Fruit fly (Drosophila melanogaster): Measurements from ENCODE around the gene mex1.

mex1 gene

DNA sequence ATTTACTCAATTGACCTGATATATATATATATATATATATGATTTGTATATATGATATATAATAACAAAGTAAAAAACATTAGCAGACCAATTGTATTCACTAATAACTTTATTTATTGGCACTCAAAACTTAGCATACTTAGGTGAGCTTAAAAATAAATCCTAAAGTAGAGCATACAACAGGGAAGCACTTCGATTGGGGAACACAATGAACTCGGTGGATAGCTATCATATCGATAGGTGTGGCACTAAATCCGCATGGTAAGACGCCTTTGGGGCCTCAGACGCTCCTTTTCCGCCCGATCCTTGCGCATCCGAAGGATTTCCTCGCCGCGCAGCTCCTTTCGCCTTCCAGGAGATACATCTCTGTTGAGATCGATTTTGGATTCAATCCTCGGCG lies 3.0 kb downstream of the mex1 start:
- TF ChIP-seq Clk (GFP tag; optimal IDR thresholded peaks at IDR 0.05) (no peak), tj (GFP tag; optimal IDR thresholded peaks at IDR 0.05) (no peak), CG5204 (GFP tag; optimal IDR thresholded peaks at IDR 0.05) (no peak), Crg-1 (GFP tag; optimal IDR thresholded peaks at IDR 0.05) (no peak), toe (GFP tag; optimal IDR thresholded peaks at IDR 0.05) (no peak), cic (GFP tag; optimal IDR thresholded peaks at IDR 0.05) (no peak), Mnt (GFP tag; optimal IDR thresholded peaks at IDR 0.05) (no peak), pad (GFP tag; optimal IDR thresholded peaks at IDR 0.05) (no peak), CG7045 (GFP tag; optimal IDR thresholded peaks at IDR 0.05) (no peak), ovo (GFP tag; optimal IDR thresholded peaks at IDR 0.05) (no peak), CG11617 (GFP tag; optimal IDR thresholded peaks at IDR 0.05) (no peak), CG14711 (tag; optimal IDR thresholded peaks at IDR 0.05) (no peak), kay (GFP tag; ENCODE audit: borderline replicate concordance) (no peak), cnc (optimal IDR thresholded peaks at IDR 0.05) (no peak), bab1 (GFP tag; optimal IDR thresholded peaks at IDR 0.05) (no peak)

DNA sequence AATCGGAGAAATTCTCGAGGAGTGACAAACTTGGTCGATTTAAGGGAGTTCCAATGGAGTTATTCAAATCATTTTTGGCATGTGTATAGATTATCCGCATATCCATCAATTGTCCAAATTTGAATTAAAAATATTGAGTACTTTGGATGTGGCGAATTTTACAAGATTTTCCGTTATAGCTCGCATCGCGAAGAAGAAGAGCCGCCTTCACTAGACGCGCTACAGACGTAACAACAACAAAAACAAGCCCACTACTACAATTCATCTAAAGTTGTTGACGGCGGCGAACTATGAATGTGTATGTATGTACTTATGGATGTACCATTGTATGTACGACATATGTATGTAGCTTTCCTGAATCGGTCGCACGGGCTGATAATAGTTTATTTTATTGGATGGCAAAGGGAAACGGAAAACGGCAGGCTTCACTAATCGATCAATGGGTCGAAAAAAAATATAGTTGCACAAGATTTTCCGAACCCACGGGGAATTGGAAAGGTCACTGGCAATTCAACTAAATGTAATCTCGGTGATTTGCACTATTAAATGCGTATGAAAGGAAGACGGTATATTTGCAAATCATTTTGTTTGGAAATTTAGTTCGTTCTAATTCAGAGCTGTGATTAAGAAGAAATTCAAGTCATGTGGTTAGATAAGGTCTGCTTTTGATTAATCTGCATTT lies 4.4 kb downstream of the mex1 start:
- TF ChIP-seq tj (GFP tag; optimal IDR thresholded peaks at IDR 0.05), result peak; percentile 26
- no peak for TF ChIP-seq bab1 (GFP tag; optimal IDR thresholded peaks at IDR 0.05)
- no peak for TF ChIP-seq CG33017 (tag; optimal IDR thresholded peaks at IDR 0.05)
- TF ChIP-seq ovo (GFP tag; optimal IDR thresholded peaks at IDR 0.05), result no peak
- TF ChIP-seq CG14711 (tag; optimal IDR thresholded peaks at IDR 0.05), result no peak
- TF ChIP-seq kay (GFP tag; ENCODE audit: borderline replicate concordance), result peak; percentile 91
- TF ChIP-seq Crg-1 (GFP tag; optimal IDR thresholded peaks at IDR 0.05), result no peak
- TF ChIP-seq CG7101 (tag; optimal IDR thresholded peaks at IDR 0.05), result no peak
- TF ChIP-seq Mnt (GFP tag; optimal IDR thresholded peaks at IDR 0.05), result peak; percentile 82
- TF ChIP-seq CG1620 (GFP tag; optimal IDR thresholded peaks at IDR 0.05), result no peak
- no peak for TF ChIP-seq pad (GFP tag; optimal IDR thresholded peaks at IDR 0.05)
- TF ChIP-seq cic (GFP tag; optimal IDR thresholded peaks at IDR 0.05), result peak; percentile 99
- no peak for TF ChIP-seq Hr96 (GFP tag; optimal IDR thresholded peaks at IDR 0.05)
- no peak for TF ChIP-seq toe (GFP tag; optimal IDR thresholded peaks at IDR 0.05)
- peak in 1 of 2 experiments; percentile 59 for TF ChIP-seq cnc (optimal IDR thresholded peaks at IDR 0.05)
- TF ChIP-seq CG5204 (GFP tag; optimal IDR thresholded peaks at IDR 0.05), result no peak
- TF ChIP-seq CG12768 (GFP tag; optimal IDR thresholded peaks at IDR 0.05), result no peak

DNA sequence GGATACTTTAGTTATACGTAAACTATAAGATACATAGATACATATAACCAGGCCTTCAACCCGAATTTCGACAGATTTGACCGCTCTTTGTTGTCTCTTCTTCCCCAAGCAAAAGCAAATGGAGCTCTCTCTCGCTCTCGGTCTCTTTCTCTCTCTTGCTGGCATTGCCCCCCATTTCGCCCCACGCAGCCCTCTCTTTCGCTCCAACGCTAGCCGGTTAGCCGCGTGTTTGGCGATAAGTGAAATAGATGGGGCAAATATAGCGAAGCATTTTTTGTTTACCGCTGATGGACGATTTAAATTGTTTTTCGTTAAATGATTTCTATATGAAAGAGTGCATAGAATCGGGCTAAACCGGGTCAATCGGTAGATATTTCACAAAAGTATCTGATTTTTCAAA lies 5.0 kb downstream of the mex1 start:
- TF ChIP-seq Mnt (GFP tag; optimal IDR thresholded peaks at IDR 0.05) (peak; percentile 98), Crg-1 (GFP tag; optimal IDR thresholded peaks at IDR 0.05) (no peak), tj (GFP tag; optimal IDR thresholded peaks at IDR 0.05) (peak; percentile 58)

DNA sequence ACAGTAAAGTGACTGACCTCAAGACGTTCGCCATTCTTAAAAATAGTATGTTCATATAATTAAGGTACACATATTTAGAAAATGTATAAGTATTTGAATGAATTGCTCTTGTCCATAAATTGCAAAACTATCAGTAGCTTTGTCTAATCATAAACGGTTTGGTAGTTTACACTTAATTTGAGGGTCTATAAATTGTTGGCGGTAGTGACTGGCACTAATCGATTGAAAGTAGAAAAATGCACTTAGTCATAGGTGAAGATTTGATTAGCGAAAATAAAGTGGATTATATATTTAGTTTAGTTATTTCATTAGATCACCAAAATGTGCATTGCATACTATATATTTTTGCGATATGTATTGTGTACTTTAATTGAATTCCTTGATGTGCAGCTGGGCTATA lies 5.7 kb downstream of the mex1 start:
- TF ChIP-seq Mnt (GFP tag; optimal IDR thresholded peaks at IDR 0.05), result no peak
- peak; percentile 66 for TF ChIP-seq kay (GFP tag; ENCODE audit: borderline replicate concordance)
- TF ChIP-seq toe (GFP tag; optimal IDR thresholded peaks at IDR 0.05), result no peak
- TF ChIP-seq CG12768 (GFP tag; optimal IDR thresholded peaks at IDR 0.05), result no peak
- TF ChIP-seq cnc (optimal IDR thresholded peaks at IDR 0.05), result peak in 1 of 2 experiments; percentile 63

DNA sequence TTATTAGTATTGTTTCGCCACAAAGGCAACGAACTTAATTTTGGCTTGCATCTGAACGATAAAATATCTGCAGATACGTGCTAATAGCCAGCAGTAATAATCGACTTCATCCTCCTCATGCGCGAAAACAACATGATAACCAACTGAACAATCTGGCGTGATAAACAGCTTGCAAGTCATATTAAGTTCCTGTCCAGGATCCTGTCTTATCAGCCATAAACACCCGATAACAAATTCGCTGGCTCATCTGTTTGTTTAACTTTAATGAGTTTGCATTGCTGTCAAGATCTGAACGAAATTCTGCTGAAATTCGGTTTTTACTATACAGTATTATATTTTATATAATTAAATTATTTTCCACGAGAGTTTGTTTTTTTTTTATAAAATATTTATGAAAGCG lies 6.1 kb downstream of the mex1 start:
- TF ChIP-seq CG14711 (tag; optimal IDR thresholded peaks at IDR 0.05) (no peak), pad (GFP tag; optimal IDR thresholded peaks at IDR 0.05) (no peak), cnc (optimal IDR thresholded peaks at IDR 0.05) (peak in 1 of 2 experiments; percentile 64), tj (GFP tag; optimal IDR thresholded peaks at IDR 0.05) (peak; percentile 78)

DNA sequence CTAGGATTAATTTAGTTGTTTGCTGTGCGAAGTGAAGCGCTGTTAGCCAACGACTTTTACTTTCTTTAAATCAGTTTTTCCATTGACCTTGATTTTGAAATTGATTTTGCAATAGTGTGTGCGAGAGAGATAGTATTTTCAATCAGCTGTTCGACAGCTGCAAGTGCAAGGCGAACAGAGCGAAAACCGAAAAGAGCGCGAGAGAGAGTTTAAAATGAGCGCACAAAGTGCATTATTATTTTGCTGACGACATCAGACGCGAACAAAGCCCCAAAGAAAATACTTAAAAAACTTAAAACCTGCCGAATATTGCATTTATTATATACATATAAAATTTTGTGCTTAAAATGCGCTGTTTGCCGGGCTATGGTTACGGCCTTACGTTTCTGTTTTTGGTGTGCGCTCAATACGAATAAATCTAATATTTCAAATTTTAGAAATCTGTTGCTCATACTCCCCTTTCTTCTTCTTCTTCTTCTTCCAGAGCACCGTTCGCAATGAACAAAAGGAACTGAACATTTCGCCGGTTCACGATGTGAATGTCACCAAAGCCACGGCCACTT lies 7.6 kb downstream of the mex1 start:
- TF ChIP-seq CG12768 (GFP tag; optimal IDR thresholded peaks at IDR 0.05), result peak; percentile 42
- TF ChIP-seq Mnt (GFP tag; optimal IDR thresholded peaks at IDR 0.05), result peak; percentile 44
- peak; percentile 55 for TF ChIP-seq CG11617 (GFP tag; optimal IDR thresholded peaks at IDR 0.05)
- TF ChIP-seq CG33017 (tag; optimal IDR thresholded peaks at IDR 0.05), result peak; percentile 57
- peak; percentile 41 for TF ChIP-seq pad (GFP tag; optimal IDR thresholded peaks at IDR 0.05)
- no peak for TF ChIP-seq CG7045 (GFP tag; optimal IDR thresholded peaks at IDR 0.05)
- peak; percentile 98 for TF ChIP-seq kay (GFP tag; ENCODE audit: borderline replicate concordance)
- TF ChIP-seq bab1 (GFP tag; optimal IDR thresholded peaks at IDR 0.05), result peak; percentile 37
- peak; percentile 98 for TF ChIP-seq tj (GFP tag; optimal IDR thresholded peaks at IDR 0.05)
- peak; percentile 65 for TF ChIP-seq cic (GFP tag; optimal IDR thresholded peaks at IDR 0.05)
- no peak for TF ChIP-seq CG5204 (GFP tag; optimal IDR thresholded peaks at IDR 0.05)

DNA sequence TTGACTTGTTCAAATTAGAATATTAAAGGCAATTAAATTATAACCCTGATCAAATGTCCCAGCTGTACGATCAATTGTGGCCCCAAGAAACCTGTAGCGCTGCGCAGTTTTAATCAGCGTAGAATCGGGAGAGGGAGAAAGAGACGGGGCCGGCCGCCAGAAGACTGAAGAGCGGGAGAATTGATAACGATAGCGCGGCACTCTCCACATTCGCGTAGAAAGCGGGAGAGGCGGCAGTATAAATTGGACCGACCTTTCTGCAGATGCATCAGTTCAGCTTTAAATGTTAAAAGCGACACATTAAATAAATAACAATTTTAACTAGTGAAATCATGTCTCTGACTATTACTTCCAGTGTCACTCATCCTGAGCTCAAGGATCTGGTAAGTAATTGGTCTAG lies 8.6 kb downstream of the mex1 start, which contains the start of gene MsrA:
MsrA (plus strand) TSS at position 266 of the 400 bp plus-strand sequence.
- TF ChIP-seq tj (GFP tag; optimal IDR thresholded peaks at IDR 0.05), result peak; percentile 80
- peak; percentile 20 for TF ChIP-seq CG7101 (tag; optimal IDR thresholded peaks at IDR 0.05)
- peak; percentile 12 for TF ChIP-seq CG33017 (tag; optimal IDR thresholded peaks at IDR 0.05)
- peak; percentile 31 for TF ChIP-seq kay (GFP tag; ENCODE audit: borderline replicate concordance)
- no peak for TF ChIP-seq ovo (GFP tag; optimal IDR thresholded peaks at IDR 0.05)
- TF ChIP-seq bab1 (GFP tag; optimal IDR thresholded peaks at IDR 0.05), result peak; percentile 36
- TF ChIP-seq CG7045 (GFP tag; optimal IDR thresholded peaks at IDR 0.05), result no peak
- no peak for TF ChIP-seq pad (GFP tag; optimal IDR thresholded peaks at IDR 0.05)
- peak; percentile 51 for TF ChIP-seq Mnt (GFP tag; optimal IDR thresholded peaks at IDR 0.05)
- TF ChIP-seq cic (GFP tag; optimal IDR thresholded peaks at IDR 0.05), result peak; percentile 49
- TF ChIP-seq Hr96 (GFP tag; optimal IDR thresholded peaks at IDR 0.05), result peak; percentile 2
